Worm (Caenorhabditis elegans) whole organism, young adult: ENCODE results near the gene K12D12.4.
A peak's percentile ranks its signal among the peaks of the same experiment; 100 is the strongest.

ENCODE experiments used
- B0336.3 ChIP-seq: fragments of 200-800 bp; sonication (Bioruptor generic); IDR thresholded peaks from 2 replicates; pipeline ENCODE4 v1.3.6; 2022; ENCODE audit warnings: missing genetic modification characterization, missing compliant biosample characterization
- K11D2.4 ChIP-seq: fragments of 200-800 bp; sonication (Bioruptor generic); IDR thresholded peaks from 2 replicates; pipeline ENCODE4 v1.3.6; 2022; ENCODE audit warnings: missing genetic modification reagents, missing genetic modification characterization, missing compliant biosample characterization
- K12H6.12 ChIP-seq: fragments of 200-800 bp; sonication (Bioruptor generic); optimal IDR thresholded peaks from 2 replicates; lab custom pipeline; 2018; ENCODE audit warnings: mild to moderate bottlenecking, missing genetic modification characterization, missing compliant biosample characterization
- Y53G8AR.9 ChIP-seq: fragments of 200-800 bp; sonication (Bioruptor generic); conservative IDR thresholded peaks from 2 replicates; pipeline ENCODE4 v1.3.6; 2022; ENCODE audit warnings: missing genetic modification reagents, missing genetic modification characterization, missing compliant biosample characterization
- Y95B8A.8 ChIP-seq: fragments of 200-800 bp; sonication (Bioruptor generic); IDR thresholded peaks from 2 replicates; pipeline ENCODE4 v1.3.6; 2022; ENCODE audit warnings: missing genetic modification reagents, missing genetic modification characterization, missing compliant biosample characterization
- akir-1 ChIP-seq: fragments of 200-800 bp; sonication (Bioruptor generic); optimal IDR thresholded peaks from 2 replicates; lab custom pipeline; 2018; ENCODE audit warnings: mild to moderate bottlenecking, missing genetic modification characterization, moderate library complexity, missing compliant biosample characterization
- ama-1 ChIP-seq, 3 experiments: fragments of 150-350 bp in 1 of 3; sonication (generic microtip) in 2 of 3; optimal IDR thresholded peaks; 2 replicates each; lab custom pipeline; 2014 to 2018; ENCODE audit warnings: missing biosample characterization in 2 of 3, missing genetic modification characterization in 2 of 3, missing genetic modification reagents in 2 of 3
- aptf-2 ChIP-seq: fragments of 200-800 bp; sonication (Bioruptor generic); conservative IDR thresholded peaks from 2 replicates; pipeline ENCODE4 v1.3.6; 2022; ENCODE audit warnings: missing genetic modification reagents, missing genetic modification characterization, missing compliant biosample characterization
- attf-5 ChIP-seq: fragments of 200-800 bp; sonication (Bioruptor generic); optimal IDR thresholded peaks from 2 replicates; lab custom pipeline; 2018; ENCODE audit warnings: mild to moderate bottlenecking, missing genetic modification characterization, missing compliant biosample characterization
- bed-1 ChIP-seq: fragments of 200-800 bp; sonication (Bioruptor generic); IDR thresholded peaks from 2 replicates; pipeline ENCODE4 v1.3.6; 2022; ENCODE audit warnings: missing genetic modification reagents, missing genetic modification characterization, missing compliant biosample characterization
- ccch-3 ChIP-seq: fragments of 200-800 bp; sonication (Bioruptor generic); optimal IDR thresholded peaks from 2 replicates; lab custom pipeline; 2018; ENCODE audit warnings: mild to moderate bottlenecking, missing genetic modification characterization, missing compliant biosample characterization
- ceh-91 ChIP-seq: fragments of 200-800 bp; sonication (Bioruptor generic); IDR thresholded peaks from 2 replicates; pipeline ENCODE4 v1.3.6; 2022; ENCODE audit warnings: missing genetic modification reagents, missing genetic modification characterization, missing compliant biosample characterization
- chd-7 ChIP-seq: sonication (generic microtip); optimal IDR thresholded peaks from 2 replicates; lab custom pipeline; 2016; ENCODE audit warnings: mild to moderate bottlenecking, missing genetic modification characterization, moderate library complexity, missing compliant biosample characterization
- die-1 ChIP-seq: sonication (generic microtip); optimal IDR thresholded peaks from 2 replicates; lab custom pipeline; 2016; ENCODE audit warnings: missing genotype, mild to moderate bottlenecking, missing genetic modification characterization, missing compliant biosample characterization
- dox-1 ChIP-seq: fragments of 200-800 bp; sonication (Bioruptor generic); IDR thresholded peaks from 2 replicates; pipeline ENCODE4 v1.3.6; 2022; ENCODE audit warnings: missing genetic modification reagents, missing genetic modification characterization, missing compliant biosample characterization
- dpff-1 ChIP-seq: sonication (generic microtip); optimal IDR thresholded peaks from 2 replicates; lab custom pipeline; 2017; ENCODE audit warnings: mild to moderate bottlenecking, missing genetic modification characterization, missing compliant biosample characterization
- efl-1 ChIP-seq: fragments of 150-350 bp; optimal IDR thresholded peaks from 2 replicates; lab custom pipeline; 2014; ENCODE audit warnings: missing biosample characterization, missing genetic modification reagents, missing genetic modification characterization
- hmg-1.2 ChIP-seq: fragments of 200-800 bp; sonication (Bioruptor generic); IDR thresholded peaks from 2 replicates; pipeline ENCODE4 v1.3.6; 2022; ENCODE audit warnings: missing genetic modification reagents, missing genetic modification characterization, missing compliant biosample characterization
- lag-1 ChIP-seq: fragments of 200-800 bp; sonication (Bioruptor generic); IDR thresholded peaks from 2 replicates; pipeline ENCODE4 v1.3.6; 2022; ENCODE audit warnings: missing genetic modification reagents, missing genetic modification characterization, missing compliant biosample characterization
- lsy-27 ChIP-seq: sonication (generic microtip); optimal IDR thresholded peaks from 2 replicates; lab custom pipeline; 2017; ENCODE audit warnings: missing genetic modification characterization, mild to moderate bottlenecking, missing compliant biosample characterization, antibody characterized with exemption, missing genotype, borderline replicate concordance; ENCODE audit not compliant: insufficient read depth
- madf-6 ChIP-seq: fragments of 200-800 bp; sonication (Bioruptor generic); IDR thresholded peaks from 2 replicates; pipeline ENCODE4 v1.3.6; 2022; ENCODE audit warnings: missing genetic modification reagents, missing genetic modification characterization, missing compliant biosample characterization
- mes-4 ChIP-seq: sonication (generic microtip); optimal IDR thresholded peaks from 2 replicates; lab custom pipeline; 2016; ENCODE audit warnings: missing genotype, missing genetic modification characterization, missing compliant biosample characterization
- mxl-1 ChIP-seq: sonication (generic microtip); optimal IDR thresholded peaks from 2 replicates; lab custom pipeline; 2016; ENCODE audit warnings: missing genetic modification characterization, missing compliant biosample characterization
- nfya-1 ChIP-seq: sonication (generic microtip); optimal IDR thresholded peaks from 2 replicates; lab custom pipeline; 2017; ENCODE audit warnings: antibody characterized with exemption, missing compliant biosample characterization, missing genetic modification characterization, borderline replicate concordance; ENCODE audit not compliant: insufficient read depth
- sdz-38 ChIP-seq: sonication (generic microtip); optimal IDR thresholded peaks from 2 replicates; lab custom pipeline; 2016; ENCODE audit warnings: missing genotype, missing genetic modification characterization, missing compliant biosample characterization
- snpc-1.1 ChIP-seq: sonication (generic microtip); optimal IDR thresholded peaks from 2 replicates; lab custom pipeline; 2017; ENCODE audit warnings: missing genetic modification characterization, mild to moderate bottlenecking, missing compliant biosample characterization, antibody characterized with exemption, moderate library complexity, missing genotype, missing genetic modification reagents; ENCODE audit not compliant: insufficient read depth
- snpc-4 ChIP-seq, 5 experiments: fragments of 150-350 bp in 1 of 5; sonication (generic microtip) in 4 of 5; optimal IDR thresholded peaks; 2 replicates each; lab custom pipeline; 2014 to 2018; ENCODE audit warnings: missing genetic modification characterization in 5 of 5, missing biosample characterization in 3 of 5, antibody characterized with exemption in 2 of 5, mild to moderate bottlenecking in 2 of 5, missing compliant biosample characterization in 2 of 5, missing genotype in 2 of 5, moderate library complexity in 2 of 5, missing genetic modification reagents in 1 of 5
- somi-1 ChIP-seq: fragments of 200-800 bp; sonication (Bioruptor generic); optimal IDR thresholded peaks from 2 replicates; lab custom pipeline; 2018; ENCODE audit warnings: mild to moderate bottlenecking, missing genetic modification characterization, missing compliant biosample characterization
- zfh-2 ChIP-seq: fragments of 200-800 bp; sonication (Bioruptor generic); conservative IDR thresholded peaks from 2 replicates; pipeline ENCODE4 v1.3.6; 2022; ENCODE audit warnings: missing genetic modification reagents, missing genetic modification characterization, missing compliant biosample characterization
- ztf-28 ChIP-seq: fragments of 200-800 bp; sonication (Bioruptor generic); IDR thresholded peaks from 2 replicates; pipeline ENCODE4 v1.3.6; 2022; ENCODE audit warnings: missing genetic modification reagents, missing genetic modification characterization, missing compliant biosample characterization

Gene K12D12.4

ce11 chrII:11849572-11849971, 16.0 kb downstream of the K12D12.4 start:
- no peak for TF ChIP-seq akir-1 (GFP tag; lab: Kevin White, UChicago)
- no peak for TF ChIP-seq ceh-91 (GFP tag; lab: Robert Waterston, UW)
- no peak for TF ChIP-seq mxl-1 (tag; lab: Kevin White, UChicago)
- TF ChIP-seq attf-5 (GFP tag; lab: Kevin White, UChicago): no peak
- no peak for TF ChIP-seq sdz-38 (tag; lab: Kevin White, UChicago)
- TF ChIP-seq die-1 (tag; lab: Kevin White, UChicago): no peak
- no peak for TF ChIP-seq hmg-1.2 (GFP tag; lab: Robert Waterston, UW)
- no peak for TF ChIP-seq ccch-3 (GFP tag; lab: Kevin White, UChicago)
- TF ChIP-seq lsy-27 (tag; lab: Kevin White, UChicago): no peak
- no peak for TF ChIP-seq aptf-2 (GFP tag; lab: Robert Waterston, UW)
- TF ChIP-seq efl-1: no peak

- TF ChIP-seq K12H6.12 (tag; lab: Kevin White, UChicago): no peak
- TF ChIP-seq mes-4 (tag; lab: Kevin White, UChicago): no peak
- TF ChIP-seq ztf-28: no peak
- no peak for TF ChIP-seq bed-1
- no peak for TF ChIP-seq nfya-1 (tag; lab: Kevin White, UChicago)
- peak; percentile 22 for TF ChIP-seq ama-1 (optimal IDR thresholded peaks at IDR 0.05; lab: Kevin White, UChicago)
- TF ChIP-seq ama-1 (GFP tag; optimal IDR thresholded peaks at IDR 0.05; lab: Kevin White, UChicago): no peak
- no peak for TF ChIP-seq B0336.3 (GFP tag; lab: Robert Waterston, UW)
- 0 out of 2 replicates have a peak, but pooled peaks have one; percentile 29 for TF ChIP-seq Y95B8A.8 (GFP tag; lab: Robert Waterston, UW)
- TF ChIP-seq snpc-1.1 (tag; lab: Kevin White, UChicago): no peak
- TF ChIP-seq hmg-1.2 (GFP tag; lab: Robert Waterston, UW): no peak
- no peak for TF ChIP-seq madf-6 (GFP tag; lab: Robert Waterston, UW)
- peak; percentile 32; the same call in 1 of the 2 replicates for TF ChIP-seq K11D2.4
- no peak for TF ChIP-seq snpc-4 (GFP tag; optimal IDR thresholded peaks at IDR 0.05; lab: Kevin White, UChicago)
- TF ChIP-seq snpc-4 (tag; optimal IDR thresholded peaks at IDR 0.05; lab: Kevin White, UChicago): peak; percentile 70 to 77 (median 75)
Measured at ce11 chrII:11845954-11846353, 19.6 kb downstream of the K12D12.4 start.

- TF ChIP-seq dpff-1 (tag; lab: Kevin White, UChicago) (no peak), zfh-2 (peak; percentile 76), chd-7 (tag; lab: Kevin White, UChicago) (no peak)
Measured at ce11 chrII:11844984-11845383, 20.6 kb downstream of the K12D12.4 start.

ce11 chrII:11844072-11844471, 21.5 kb downstream of the K12D12.4 start:
- no peak for TF ChIP-seq somi-1
- no peak for TF ChIP-seq dox-1 (GFP tag; lab: Robert Waterston, UW)
- TF ChIP-seq Y53G8AR.9 (GFP tag; lab: Robert Waterston, UW): 0 out of 2 replicates have a peak, but pooled peaks have one; percentile 20
- no peak for TF ChIP-seq lag-1

- TF ChIP-seq Y53G8AR.9 (GFP tag; lab: Robert Waterston, UW): 0 out of 2 replicates have a peak, but pooled peaks have one; percentile 26
- no peak for TF ChIP-seq mxl-1 (tag; lab: Kevin White, UChicago)
Measured at ce11 chrII:11843441-11843840, 22.1 kb downstream of the K12D12.4 start.
